Worm (Caenorhabditis elegans) whole organism, L4 larva: ENCODE results near the gene rbmx-2.

Experiments used
- F37D6.2 ChIP-seq: sonication (generic microtip); optimal IDR thresholded peaks from 2 replicates; lab custom pipeline; 2016; ENCODE audit warnings: mild to moderate bottlenecking, missing genetic modification characterization, missing compliant biosample characterization
- F49E8.2 ChIP-seq: sonication (generic microtip); optimal IDR thresholded peaks from 2 replicates; lab custom pipeline; 2016; ENCODE audit warnings: missing compliant biosample characterization, mild to moderate bottlenecking, missing genetic modification characterization, borderline replicate concordance
- T20F7.1 ChIP-seq: fragments of 200-800 bp; sonication (Bioruptor generic); optimal IDR thresholded peaks from 2 replicates; lab custom pipeline; 2018; ENCODE audit warnings: mild to moderate bottlenecking, missing genetic modification characterization, missing compliant biosample characterization
- Y75B8A.6 ChIP-seq: fragments of 200-800 bp; sonication (Bioruptor generic); IDR thresholded peaks from 2 replicates; pipeline ENCODE4 v1.3.6; 2022; ENCODE audit warnings: missing genetic modification reagents, missing genetic modification characterization, missing compliant biosample characterization
- aha-1 ChIP-seq: fragments of 150-350 bp; peaks from one replicate; lab custom pipeline; 2014; ENCODE audit warnings: missing biosample characterization, missing genetic modification characterization
- aly-2 ChIP-seq: sonication (generic microtip); optimal IDR thresholded peaks from 2 replicates; lab custom pipeline; 2018; ENCODE audit warnings: missing biosample characterization, missing genetic modification characterization
- ama-1 ChIP-seq: fragments of 150-350 bp; optimal IDR thresholded peaks from 2 replicates; lab custom pipeline; 2014; ENCODE audit warnings: inconsistent platforms, mixed read lengths
- attf-4 ChIP-seq: sonication (generic microtip); optimal IDR thresholded peaks from 3 replicates; lab custom pipeline; 2017; ENCODE audit warnings: missing biosample characterization, missing genetic modification characterization
- ceh-44 ChIP-seq: fragments of 200-800 bp; sonication (Bioruptor generic); IDR thresholded peaks from 2 replicates; pipeline ENCODE4 v1.3.6; 2022; ENCODE audit warnings: missing genetic modification reagents, missing genetic modification characterization, missing compliant biosample characterization
- ceh-62 ChIP-seq: sonication (generic microtip); optimal IDR thresholded peaks from 2 replicates; lab custom pipeline; 2017; ENCODE audit warnings: missing biosample characterization, missing genetic modification characterization
- ceh-82 ChIP-seq: sonication (generic microtip); optimal IDR thresholded peaks from 2 replicates; lab custom pipeline; 2017; ENCODE audit warnings: missing biosample characterization, missing genetic modification characterization
- ces-1 ChIP-seq: fragments of 150-350 bp; sonication (generic microtip); optimal IDR thresholded peaks from 4 replicates; lab custom pipeline; 2014; ENCODE audit warnings: missing biosample characterization, missing genetic modification reagents, missing genetic modification characterization
- daf-12 ChIP-seq: fragments of 150-350 bp; optimal IDR thresholded peaks from 2 replicates; lab custom pipeline; 2014; ENCODE audit warnings: missing biosample characterization, missing genetic modification reagents, missing genetic modification characterization
- dmd-6 ChIP-seq: fragments of 200-800 bp; sonication (Bioruptor generic); IDR thresholded peaks from 2 replicates; pipeline ENCODE4 v1.3.6; 2022; ENCODE audit warnings: missing genetic modification reagents, missing genetic modification characterization, missing compliant biosample characterization
- dpl-1 ChIP-seq: fragments of 150-350 bp; optimal IDR thresholded peaks from 2 replicates; lab custom pipeline; 2014; ENCODE audit warnings: missing biosample characterization, missing genetic modification reagents, missing genetic modification characterization
- fkh-10 ChIP-seq: fragments of 150-350 bp; optimal IDR thresholded peaks from 2 replicates; lab custom pipeline; 2014; ENCODE audit warnings: missing biosample characterization, missing genetic modification reagents, missing genetic modification characterization
- hlh-11 ChIP-seq: fragments of 200-800 bp; sonication (Bioruptor generic); optimal IDR thresholded peaks from 2 replicates; lab custom pipeline; 2018; ENCODE audit warnings: mild to moderate bottlenecking, missing genetic modification characterization, missing compliant biosample characterization
- jun-1 ChIP-seq: fragments of 150-350 bp; optimal IDR thresholded peaks from 2 replicates; lab custom pipeline; 2014; ENCODE audit warnings: missing biosample characterization, missing genetic modification reagents, missing genetic modification characterization
- lin-1 ChIP-seq: fragments of 200-800 bp; sonication (Bioruptor generic); IDR thresholded peaks from 2 replicates; pipeline ENCODE4 v1.3.6; 2022; ENCODE audit warnings: missing genetic modification reagents, missing genetic modification characterization, missing compliant biosample characterization
- lin-15B ChIP-seq: fragments of 150-350 bp; sonication (generic microtip); optimal IDR thresholded peaks from 3 replicates; lab custom pipeline; 2014; ENCODE audit warnings: missing biosample characterization, missing genetic modification characterization
- lin-29 ChIP-seq: fragments of 200-800 bp; sonication (Bioruptor generic); IDR thresholded peaks from 2 replicates; pipeline ENCODE4 v1.3.6; 2022; ENCODE audit warnings: missing genetic modification reagents, missing genetic modification characterization, missing compliant biosample characterization
- mdt-29 ChIP-seq: fragments of 200-800 bp; sonication (Bioruptor generic); IDR thresholded peaks from 2 replicates; pipeline ENCODE4 v1.3.6; 2022; ENCODE audit warnings: missing genetic modification reagents, missing genetic modification characterization, missing compliant biosample characterization
- mxl-2 ChIP-seq: fragments of 200-800 bp; sonication (Bioruptor generic); conservative IDR thresholded peaks from 2 replicates; pipeline ENCODE4 v1.3.6; 2022; ENCODE audit warnings: missing genetic modification reagents, missing genetic modification characterization, missing compliant biosample characterization
- mxl-3 ChIP-seq: fragments of 200-800 bp; sonication (Bioruptor generic); optimal IDR thresholded peaks from 2 replicates; lab custom pipeline; 2018; ENCODE audit warnings: mild to moderate bottlenecking, missing genetic modification characterization, missing compliant biosample characterization
- nhr-237 ChIP-seq: sonication (generic microtip); optimal IDR thresholded peaks from 2 replicates; lab custom pipeline; 2017; ENCODE audit warnings: missing biosample characterization, missing genetic modification characterization
- nhr-48 ChIP-seq: sonication (generic microtip); optimal IDR thresholded peaks from 2 replicates; lab custom pipeline; 2016; ENCODE audit warnings: mild to moderate bottlenecking, missing genetic modification characterization, missing compliant biosample characterization
- unc-130 ChIP-seq: sonication (generic microtip); optimal IDR thresholded peaks from 2 replicates; lab custom pipeline; 2016; ENCODE audit warnings: missing genetic modification reagents, missing genetic modification characterization, missing compliant biosample characterization
- unc-39 ChIP-seq: sonication (generic microtip); optimal IDR thresholded peaks from 2 replicates; lab custom pipeline; 2017; ENCODE audit warnings: missing biosample characterization, missing genetic modification characterization
- unc-62 ChIP-seq, 3 experiments: fragments of 150-350 bp in 1 of 3; sonication (generic microtip); optimal IDR thresholded peaks in 2 of 3; peaks in 1 of 3; 1 replicate in 1 of 3; 2 replicates in 2 of 3; lab custom pipeline; 2014 to 2017; ENCODE audit warnings: missing biosample characterization in 3 of 3, missing genetic modification characterization in 3 of 3, missing genetic modification reagents in 3 of 3, missing genotype in 1 of 3
- zfp-2 ChIP-seq: sonication (generic microtip); optimal IDR thresholded peaks from 2 replicates; lab custom pipeline; 2016; ENCODE audit warnings: mild to moderate bottlenecking, missing genetic modification characterization, missing compliant biosample characterization

Gene rbmx-2

ce11 chrII:6235432-6236092 is 38.8 kb upstream of the rbmx-2 start, which contains the start of gene T24H7.9 (continued):
- TF ChIP-seq mdt-29 (GFP tag; lab: Robert Waterston, UW) = no peak
- TF ChIP-seq lin-29 (GFP tag; lab: Robert Waterston, UW) = peak; percentile 43; the same call in 1 of the 2 replicates
- no peak for TF ChIP-seq lin-15B
- no peak for TF ChIP-seq F37D6.2 (tag; lab: Kevin White, UChicago)
- TF ChIP-seq F49E8.2 (tag; lab: Kevin White, UChicago) = no peak
- no peak for TF ChIP-seq nhr-237 (tag; lab: Kevin White, UChicago)
- TF ChIP-seq dmd-6 (GFP tag; lab: Robert Waterston, UW) = peak; percentile 37; the same call in 1 of the 2 replicates
- TF ChIP-seq ama-1 (lab: Kevin White, UChicago) = no peak
- no peak for TF ChIP-seq dpl-1 (GFP tag; lab: Kevin White, UChicago)
- no peak for TF ChIP-seq mxl-3 (GFP tag; lab: Kevin White, UChicago)
- peak; percentile 68 for TF ChIP-seq aha-1
- no peak for TF ChIP-seq nhr-48 (tag; lab: Kevin White, UChicago)
- TF ChIP-seq ceh-62 (tag; lab: Kevin White, UChicago) = no peak
- TF ChIP-seq unc-130 (GFP tag; lab: Kevin White, UChicago) = no peak
- TF ChIP-seq Y75B8A.6 = no peak
- no peak for TF ChIP-seq T20F7.1 (GFP tag; lab: Kevin White, UChicago)
- TF ChIP-seq mxl-2 (GFP tag; lab: Robert Waterston, UW) = no peak

- peak; percentile 26 for TF ChIP-seq ces-1 (GFP tag; lab: Kevin White, UChicago)
- no peak for TF ChIP-seq jun-1 (tag; lab: Kevin White, UChicago)
Observed at ce11 chrII:6230116-6230515, 33.4 kb upstream of the rbmx-2 start.

- peak; percentile 28 for TF ChIP-seq aha-1
- peak; percentile 32 for TF ChIP-seq fkh-10 (GFP tag; lab: Kevin White, UChicago)
- TF ChIP-seq lin-1 (GFP tag; lab: Robert Waterston, UW) = no peak
- TF ChIP-seq F37D6.2 (tag; lab: Kevin White, UChicago) = no peak
- TF ChIP-seq ama-1 (lab: Kevin White, UChicago) = no peak
- no peak for TF ChIP-seq unc-39
- TF ChIP-seq ceh-44 (GFP tag; lab: Robert Waterston, UW) = no peak
Observed at ce11 chrII:6226995-6227394, 30.2 kb upstream of the rbmx-2 start, which contains the start of gene srsy-2. TSS of gene srsy-2 (minus strand) at chrII:6227095.

ce11 chrII:6223755-6224154 is 27.0 kb upstream of the rbmx-2 start:
- TF ChIP-seq attf-4 (tag; lab: Kevin White, UChicago) = no peak

ce11 chrII:6222558-6222957 is 25.8 kb upstream of the rbmx-2 start, which contains the start of gene C30B5.6:
TSS of gene C30B5.6 (minus strand) at chrII:6222658.
- TF ChIP-seq daf-12 (tag; lab: Kevin White, UChicago) = no peak
- peak; percentile 29 for TF ChIP-seq aha-1

ce11 chrII:6221470-6221869 is 24.7 kb upstream of the rbmx-2 start:
- peak in 1 of 2 experiments; percentile 92 for TF ChIP-seq unc-62 (GFP tag; optimal IDR thresholded peaks at IDR 0.05 in 1 of 2; lab: Kevin White, UChicago)
- no peak for TF ChIP-seq unc-62 (tag; optimal IDR thresholded peaks at IDR 0.05; lab: Kevin White, UChicago)
- TF ChIP-seq aly-2 (tag; lab: Kevin White, UChicago) = no peak
- no peak for TF ChIP-seq ces-1 (GFP tag; lab: Kevin White, UChicago)
- TF ChIP-seq ceh-82 = no peak
- no peak for TF ChIP-seq zfp-2
- TF ChIP-seq hlh-11 (tag; lab: Kevin White, UChicago) = no peak
